Worm (Caenorhabditis elegans): ENCODE results near the gene nlp-2.

- no peak for TF ChIP-seq unc-62 (GFP tag; optimal IDR thresholded peaks at IDR 0.05)
- no peak for TF ChIP-seq ama-1 (optimal IDR thresholded peaks at IDR 0.05)
These were observed 24.0 kb downstream of the nlp-2 start for ce11 chrX:2320539-2320938.

Measured in whole organism, L3 larva.